Worm (Caenorhabditis elegans): ENCODE measurements around the gene T26C12.3.

DNA sequence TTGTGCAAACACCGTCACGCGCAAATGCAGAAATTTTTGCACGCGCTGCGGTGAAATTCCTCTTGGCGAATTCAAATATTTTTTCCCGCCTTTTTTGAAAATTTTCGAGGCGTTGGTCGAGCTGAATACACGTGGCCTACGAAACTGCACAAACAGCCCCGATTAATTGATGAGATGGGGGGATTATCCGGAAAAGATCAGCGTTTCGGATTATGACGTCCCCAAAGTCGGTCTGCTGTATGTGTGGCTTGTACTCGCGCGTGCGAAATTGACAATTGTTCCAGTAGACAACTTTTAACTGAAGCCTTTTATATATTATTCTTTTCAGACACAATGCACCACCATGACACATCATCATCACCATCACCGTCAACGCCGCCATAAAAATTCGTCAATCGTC, 21.1 kb downstream of the T26C12.3 start:
- TF ChIP-seq jun-1 (tag; optimal IDR thresholded peaks at IDR 0.05) (no peak), nhr-25 (tag; optimal IDR thresholded peaks at IDR 0.05; ENCODE audit: borderline replicate concordance, insufficient read depth) (no peak), daf-12 (tag; optimal IDR thresholded peaks at IDR 0.05) (no peak), nhr-76 (tag; optimal IDR thresholded peaks at IDR 0.05) (no peak), fkh-10 (GFP tag; optimal IDR thresholded peaks at IDR 0.05) (no peak), egl-27 (tag; optimal IDR thresholded peaks at IDR 0.05) (no peak), zfp-3 (GFP tag; conservative IDR thresholded peaks at IDR 0.05) (no peak), lin-13 (GFP tag; optimal IDR thresholded peaks at IDR 0.05) (no peak), unc-130 (GFP tag; optimal IDR thresholded peaks at IDR 0.05) (no peak)
